Fruit fly (Drosophila melanogaster): ENCODE data around the gene CG42505.

Gene CG42505

dm6 chr3R:12078961-12079360 lies 47.4 kb upstream of the CG42505 start (continued):
- TF ChIP-seq Ets21C (GFP tag; optimal IDR thresholded peaks at IDR 0.05) (peak; percentile 47), CG6854 (GFP tag; optimal IDR thresholded peaks at IDR 0.05) (no peak), Met (GFP tag; optimal IDR thresholded peaks at IDR 0.05) (peak; percentile 71), Hr38 (GFP tag; optimal IDR thresholded peaks at IDR 0.05) (no peak), CG6276 (GFP tag; optimal IDR thresholded peaks at IDR 0.05) (peak; percentile 10), Ets96B (tag; optimal IDR thresholded peaks at IDR 0.05) (peak; percentile 83), Eip75B (GFP tag; optimal IDR thresholded peaks at IDR 0.05) (peak; percentile 62), spab (GFP tag; optimal IDR thresholded peaks at IDR 0.05) (peak; percentile 70), Lpt (GFP tag; optimal IDR thresholded peaks at IDR 0.05) (peak; percentile 62), achi (GFP tag; optimal IDR thresholded peaks at IDR 0.05) (peak; percentile 74), CG10631 (GFP tag; optimal IDR thresholded peaks at IDR 0.05) (peak; percentile 82), Hr39 (GFP tag; optimal IDR thresholded peaks at IDR 0.05) (peak; percentile 38), CG4318 (GFP tag; optimal IDR thresholded peaks at IDR 0.05) (peak; percentile 7), CG15336 (GFP tag; IDR thresholded peaks at IDR 0.05) (no peak; the same call in 1 of the 2 replicates), Sox15 (GFP tag; optimal IDR thresholded peaks at IDR 0.05) (peak; percentile 48), topi (GFP tag; optimal IDR thresholded peaks at IDR 0.05) (peak; percentile 67), CG8632 (GFP tag; optimal IDR thresholded peaks at IDR 0.05) (peak; percentile 74), CG32006 (GFP tag; optimal IDR thresholded peaks at IDR 0.05) (peak; percentile 63), Blimp-1 (GFP tag; optimal IDR thresholded peaks at IDR 0.05) (peak; percentile 58), svp (GFP tag) (peak; percentile 85), ss (GFP tag; optimal IDR thresholded peaks at IDR 0.05) (peak; percentile 51 to 81), Eip93F (GFP tag; optimal IDR thresholded peaks at IDR 0.05) (peak; percentile 21), CG6163 (GFP tag; IDR thresholded peaks at IDR 0.05) (peak; percentile 87), CG8319 (GFP tag; optimal IDR thresholded peaks at IDR 0.05) (peak; percentile 39), CG3919 (GFP tag; optimal IDR thresholded peaks at IDR 0.05) (peak; percentile 82), fd59A (GFP tag; optimal IDR thresholded peaks at IDR 0.05) (peak; percentile 52), CG16779 (tag; optimal IDR thresholded peaks at IDR 0.05) (peak; percentile 53)

- no peak for TF ChIP-seq CG16779 (tag; optimal IDR thresholded peaks at IDR 0.05)
- TF ChIP-seq Sox15 (GFP tag; optimal IDR thresholded peaks at IDR 0.05) = no peak
- no peak for TF ChIP-seq dac (GFP tag; optimal IDR thresholded peaks at IDR 0.05)
- no peak for TF ChIP-seq CG6163 (GFP tag; IDR thresholded peaks at IDR 0.05)
- TF ChIP-seq Sox102F (GFP tag; optimal IDR thresholded peaks at IDR 0.05) = no peak
- TF ChIP-seq CG34406 (GFP tag; optimal IDR thresholded peaks at IDR 0.05) = no peak
Measured at dm6 chr3R:12062844-12063243, 31.3 kb upstream of the CG42505 start, which contains the start of gene CG14740. Gene CG14740, minus strand, starts transcription at chr3R:12062944.

- TF ChIP-seq dac (GFP tag; optimal IDR thresholded peaks at IDR 0.05) (no peak), svp (GFP tag) (no peak), CG3919 (GFP tag; optimal IDR thresholded peaks at IDR 0.05) (no peak), CG16779 (tag; optimal IDR thresholded peaks at IDR 0.05) (no peak), Gug (GFP tag; IDR thresholded peaks at IDR 0.05) (no peak), CG6276 (GFP tag; optimal IDR thresholded peaks at IDR 0.05) (no peak), CG11294 (GFP tag; IDR thresholded peaks at IDR 0.05) (no peak), salr (GFP tag; optimal IDR thresholded peaks at IDR 0.05) (no peak), eg (GFP tag; IDR thresholded peaks at IDR 0.05) (no peak), Hr38 (GFP tag; optimal IDR thresholded peaks at IDR 0.05) (no peak), CG10631 (GFP tag; optimal IDR thresholded peaks at IDR 0.05) (no peak), CG6808 (GFP tag; optimal IDR thresholded peaks at IDR 0.05) (no peak), acj6 (GFP tag; optimal IDR thresholded peaks at IDR 0.05) (no peak), CG8119 (GFP tag; IDR thresholded peaks at IDR 0.05) (no peak), CG6792 (GFP tag; optimal IDR thresholded peaks at IDR 0.05) (no peak), CG34406 (GFP tag; optimal IDR thresholded peaks at IDR 0.05) (no peak)
Measured at dm6 chr3R:12049113-12049512, 17.6 kb upstream of the CG42505 start, which contains the start of gene CG14739. Gene CG14739, minus strand, starts transcription at chr3R:12049213.

Data from whole organism, prepupa.